Worm (Caenorhabditis elegans): ENCODE data around the gene fig-1.

DNA sequence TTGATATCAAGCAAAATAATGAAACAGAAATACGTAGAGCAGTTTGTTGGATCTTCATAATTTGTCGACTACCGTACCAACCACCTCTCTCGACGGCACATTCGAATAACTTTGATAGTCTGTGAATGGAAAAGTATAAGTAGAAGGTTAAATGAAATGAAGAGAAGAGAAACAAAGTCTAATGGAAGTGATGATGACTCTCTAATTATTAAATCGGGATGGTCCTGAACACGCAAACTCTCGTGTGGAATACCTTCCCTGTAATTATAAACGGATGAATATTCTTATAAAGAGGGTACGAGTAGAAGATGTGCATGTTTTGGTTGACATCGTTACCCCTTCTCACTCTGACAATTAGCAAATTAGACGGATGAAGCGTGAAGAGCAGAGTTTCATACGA, 41.8 kb upstream of the fig-1 start, which contains the start of the genes C13G3.12 and hot-6:
- TF ChIP-seq tab-1 (GFP tag; IDR thresholded peaks at IDR 0.05) (no peak), ztf-23 (GFP tag; IDR thresholded peaks at IDR 0.05) (no peak), cog-1 (tag; optimal IDR thresholded peaks at IDR 0.05) (no peak), klf-2 (GFP tag; conservative IDR thresholded peaks at IDR 0.05) (no peak), flt-1 (GFP tag; IDR thresholded peaks at IDR 0.05) (no peak), ref-1 (GFP tag; conservative IDR thresholded peaks at IDR 0.05) (no peak)
